Fruit fly (Drosophila melanogaster) whole organism, embryonic: ENCODE measurements around the gene mmd.

Source experiments
- Awh ChIP-seq: fragments of 200-800 bp; sonication (Bioruptor generic); IDR thresholded peaks from 2 replicates; pipeline ENCODE4, ENCODE4 v1.3.6; 2022; ENCODE audit warnings: missing biosample characterization, missing genetic modification characterization
- BEAF-32 ChIP-seq: fragments of 200-800 bp; sonication (Bioruptor generic); optimal IDR thresholded peaks from 3 replicates; lab custom pipeline; 2017; ENCODE audit warnings: missing biosample characterization, missing genetic modification characterization, mild to moderate bottlenecking, moderate library complexity, missing genetic modification reagents
- Bteb2 ChIP-seq: fragments of 200-800 bp; sonication (Bioruptor generic); optimal IDR thresholded peaks from 2 replicates; lab custom pipeline; 2016; ENCODE audit warnings: missing biosample characterization, missing genetic modification characterization
- CG10979 ChIP-seq: fragments of 200-800 bp; sonication (Bioruptor generic); optimal IDR thresholded peaks from 2 replicates; lab custom pipeline; 2018; ENCODE audit warnings: missing biosample characterization, mild to moderate bottlenecking, missing genetic modification characterization, moderate library complexity
- CG13296 ChIP-seq: fragments of 200-800 bp; sonication (Bioruptor generic); optimal IDR thresholded peaks from 3 replicates; lab custom pipeline; 2018; ENCODE audit warnings: missing biosample characterization, mild to moderate bottlenecking, missing genetic modification characterization
- CG15073 ChIP-seq: fragments of 200-800 bp; sonication (Bioruptor generic); optimal IDR thresholded peaks from 2 replicates; lab custom pipeline; 2016; ENCODE audit warnings: missing biosample characterization, missing genetic modification characterization
- CG16815 ChIP-seq: fragments of 200-800 bp; sonication (Bioruptor generic); optimal IDR thresholded peaks from 3 replicates; lab custom pipeline; 2017; ENCODE audit warnings: missing biosample characterization, mild to moderate bottlenecking, missing genetic modification characterization
- CG17359 ChIP-seq: fragments of 200-800 bp; sonication (Bioruptor generic); optimal IDR thresholded peaks from 3 replicates; lab custom pipeline; 2018; ENCODE audit warnings: missing biosample characterization, mild to moderate bottlenecking, missing genetic modification characterization, moderate library complexity
- CG1792 ChIP-seq: fragments of 200-800 bp; sonication (Bioruptor generic); optimal IDR thresholded peaks from 2 replicates; lab custom pipeline; 2016; ENCODE audit warnings: missing biosample characterization, missing genetic modification characterization
- CG18262 ChIP-seq: fragments of 200-800 bp; optimal IDR thresholded peaks from 3 replicates; lab custom pipeline; 2019; ENCODE audit warnings: missing biosample characterization, mild to moderate bottlenecking, missing genetic modification characterization, moderate library complexity
- CG2116 ChIP-seq: fragments of 200-800 bp; sonication (Bioruptor generic); optimal IDR thresholded peaks from 3 replicates; lab custom pipeline; 2018; ENCODE audit warnings: missing biosample characterization, mild to moderate bottlenecking, missing genetic modification characterization
- CG30020 ChIP-seq: fragments of 200-800 bp; optimal IDR thresholded peaks from 2 replicates; lab custom pipeline; 2019; ENCODE audit warnings: missing biosample characterization, mild to moderate bottlenecking, missing genetic modification characterization, moderate library complexity
- CG30431 ChIP-seq: fragments of 200-800 bp; sonication (Bioruptor generic); optimal IDR thresholded peaks from 2 replicates; lab custom pipeline; 2017; ENCODE audit warnings: missing biosample characterization, missing genetic modification characterization
- CG6254 ChIP-seq: fragments of 200-800 bp; sonication (Bioruptor generic); optimal IDR thresholded peaks from 3 replicates; lab custom pipeline; 2017; ENCODE audit warnings: mild to moderate bottlenecking, missing biosample characterization, missing genetic modification reagents, missing genetic modification characterization
- CG6791 ChIP-seq: fragments of 200-800 bp; sonication (Bioruptor generic); IDR thresholded peaks from 3 replicates; pipeline ENCODE4 v1.3.6; 2022; ENCODE audit warnings: missing biosample characterization, missing genetic modification characterization; ENCODE audit not compliant: partially characterized antibody
- CG7271 ChIP-seq: fragments of 200-800 bp; sonication (Bioruptor generic); optimal IDR thresholded peaks from 2 replicates; lab custom pipeline; 2018; ENCODE audit warnings: missing biosample characterization, mild to moderate bottlenecking, missing genetic modification characterization, moderate library complexity
- CG7839 ChIP-seq: fragments of 200-800 bp; sonication (Bioruptor generic); optimal IDR thresholded peaks from 3 replicates; lab custom pipeline; 2018; ENCODE audit warnings: missing biosample characterization, mild to moderate bottlenecking, missing genetic modification characterization, moderate library complexity
- CG8359 ChIP-seq: fragments of 200-800 bp; sonication (Bioruptor generic); optimal IDR thresholded peaks from 2 replicates; lab custom pipeline; 2017; ENCODE audit warnings: missing biosample characterization, mild to moderate bottlenecking, missing genetic modification characterization, borderline replicate concordance
- CG9797 ChIP-seq: fragments of 200-800 bp; sonication (Bioruptor generic); optimal IDR thresholded peaks from 3 replicates; lab custom pipeline; 2018; ENCODE audit warnings: missing biosample characterization, mild to moderate bottlenecking, missing genetic modification characterization
- Dek ChIP-seq: fragments of 200-800 bp; sonication (Bioruptor generic); optimal IDR thresholded peaks from 3 replicates; lab custom pipeline; 2019; ENCODE audit warnings: missing biosample characterization, mild to moderate bottlenecking, missing genetic modification characterization, moderate library complexity
- Dp ChIP-seq: fragments of 200-800 bp; sonication (Bioruptor generic); optimal IDR thresholded peaks from 2 replicates; lab custom pipeline; 2018; ENCODE audit warnings: missing biosample characterization, mild to moderate bottlenecking, missing genetic modification characterization, moderate library complexity
- Dref ChIP-seq: fragments of 200-800 bp; sonication (Bioruptor generic); IDR thresholded peaks from 2 replicates; pipeline ENCODE4 v1.3.6; 2022; ENCODE audit warnings: missing biosample characterization, missing genetic modification characterization
- Lpt ChIP-seq: fragments of >200 bp; optimal IDR thresholded peaks from 2 replicates; lab custom pipeline; 2018; ENCODE audit warnings: missing biosample characterization, missing genetic modification characterization
- MESR4 ChIP-seq: fragments of 200-800 bp; sonication (Bioruptor generic); optimal IDR thresholded peaks from 2 replicates; lab custom pipeline; 2018; ENCODE audit warnings: missing biosample characterization, mild to moderate bottlenecking, missing genetic modification characterization, moderate library complexity
- NC2β ChIP-seq: fragments of 200-800 bp; sonication (Bioruptor generic); optimal IDR thresholded peaks from 2 replicates; lab custom pipeline; 2016; ENCODE audit warnings: missing biosample characterization, missing genetic modification characterization
- Rfx ChIP-seq: fragments of 200-800 bp; sonication (Bioruptor generic); IDR thresholded peaks from 2 replicates; pipeline ENCODE4 v1.3.6; 2022; ENCODE audit warnings: missing biosample characterization, missing genetic modification characterization
- Spps ChIP-seq: fragments of 200-800 bp; sonication (Bioruptor generic); optimal IDR thresholded peaks from 2 replicates; lab custom pipeline; 2018; ENCODE audit warnings: missing biosample characterization, mild to moderate bottlenecking, missing genetic modification characterization
- Vsx1 ChIP-seq: fragments of 200-800 bp; sonication (Bioruptor generic); optimal IDR thresholded peaks from 2 replicates; lab custom pipeline; 2017; ENCODE audit warnings: missing biosample characterization, mild to moderate bottlenecking, missing genetic modification characterization, missing genetic modification reagents
- Xbp1 ChIP-seq: fragments of 200-800 bp; sonication (Bioruptor generic); optimal IDR thresholded peaks from 3 replicates; lab custom pipeline; 2016; ENCODE audit warnings: missing biosample characterization, mild to moderate bottlenecking, missing genetic modification characterization
- Xrp1 ChIP-seq: fragments of 200-800 bp; sonication (Bioruptor generic); IDR thresholded peaks from 2 replicates; pipeline ENCODE4 v1.3.6; 2022; ENCODE audit warnings: missing biosample characterization, missing genetic modification characterization
- amos ChIP-seq: fragments of 200-800 bp; sonication (Bioruptor generic); IDR thresholded peaks from 2 replicates; pipeline ENCODE4 v1.3.6; 2022; ENCODE audit warnings: missing biosample characterization, missing genetic modification characterization; ENCODE audit not compliant: partially characterized antibody
- aop ChIP-seq: fragments of 200-800 bp; sonication (Bioruptor generic); IDR thresholded peaks from 2 replicates; pipeline ENCODE4 v1.3.6; 2022; ENCODE audit warnings: missing biosample characterization, missing genetic modification characterization
- ara ChIP-seq: fragments of 200-800 bp; sonication (Bioruptor generic); IDR thresholded peaks from 2 replicates; pipeline ENCODE4 v1.3.6; 2022; ENCODE audit warnings: missing biosample characterization, missing genetic modification characterization
- ash1 ChIP-seq: fragments of 200-800 bp; sonication (Bioruptor generic); optimal IDR thresholded peaks from 2 replicates; lab custom pipeline; 2018; ENCODE audit warnings: missing biosample characterization, mild to moderate bottlenecking, missing genetic modification characterization
- exex ChIP-seq: fragments of 200-800 bp; sonication (Bioruptor generic); optimal IDR thresholded peaks from 4 replicates; lab custom pipeline; 2018; ENCODE audit warnings: missing biosample characterization, mild to moderate bottlenecking, missing genetic modification characterization, moderate library complexity
- her ChIP-seq: fragments of 200-800 bp; sonication (Bioruptor generic); optimal IDR thresholded peaks from 2 replicates; lab custom pipeline; 2016; ENCODE audit warnings: missing biosample characterization, missing genetic modification characterization
- inv ChIP-seq: fragments of 200-800 bp; sonication (Bioruptor generic); IDR thresholded peaks from 2 replicates; pipeline ENCODE4 v1.3.6; 2022; ENCODE audit warnings: missing biosample characterization, missing genetic modification characterization; ENCODE audit not compliant: partially characterized antibody
- kay ChIP-seq: fragments of 200-800 bp; sonication (Bioruptor generic); optimal IDR thresholded peaks from 2 replicates; lab custom pipeline; 2016; ENCODE audit warnings: missing biosample characterization, missing genetic modification characterization
- mld ChIP-seq: fragments of 200-800 bp; sonication (Bioruptor generic); IDR thresholded peaks from 3 replicates; pipeline ENCODE4 v1.3.6; 2022; ENCODE audit warnings: missing biosample characterization, missing genetic modification characterization; ENCODE audit not compliant: partially characterized antibody
- nerfin-1 ChIP-seq: fragments of 200-800 bp; sonication (Bioruptor generic); optimal IDR thresholded peaks from 3 replicates; lab custom pipeline; 2019; ENCODE audit warnings: missing biosample characterization, mild to moderate bottlenecking, missing genetic modification characterization, moderate library complexity
- p53 ChIP-seq: fragments of 200-800 bp; sonication (Bioruptor generic); optimal IDR thresholded peaks from 2 replicates; lab custom pipeline; 2016; ENCODE audit warnings: missing biosample characterization, missing genetic modification characterization
- peb ChIP-seq: fragments of 200-800 bp; sonication (Bioruptor generic); IDR thresholded peaks from 2 replicates; pipeline ENCODE4 v1.3.6; 2022; ENCODE audit warnings: missing biosample characterization, missing genetic modification characterization
- ro ChIP-seq: fragments of 200-800 bp; sonication (Bioruptor generic); IDR thresholded peaks from 2 replicates; pipeline ENCODE4 v1.3.6; 2022; ENCODE audit warnings: missing biosample characterization, missing genetic modification characterization
- sens ChIP-seq: fragments of 200-800 bp; sonication (Bioruptor generic); peaks from one replicate; lab custom pipeline; 2016; ENCODE audit warnings: missing biosample characterization, missing genetic modification characterization
- sisA ChIP-seq: fragments of 200-800 bp; sonication (Bioruptor generic); IDR thresholded peaks from 2 replicates; pipeline ENCODE4 v1.3.6; 2022; ENCODE audit warnings: missing biosample characterization, missing genetic modification characterization
- slbo ChIP-seq: fragments of 200-800 bp; sonication (Bioruptor generic); IDR thresholded peaks from 2 replicates; pipeline ENCODE4 v1.3.6; 2022; ENCODE audit warnings: missing biosample characterization, missing genetic modification characterization
- sob ChIP-seq: fragments of 200-800 bp; sonication (Bioruptor generic); IDR thresholded peaks from 2 replicates; pipeline ENCODE4 v1.3.6; 2022; ENCODE audit warnings: missing biosample characterization, missing genetic modification characterization
- trem ChIP-seq: fragments of 200-800 bp; optimal IDR thresholded peaks from 3 replicates; lab custom pipeline; 2019; ENCODE audit warnings: missing biosample characterization, mild to moderate bottlenecking, missing genetic modification characterization, moderate library complexity
- wek ChIP-seq: fragments of 200-800 bp; sonication (Bioruptor generic); optimal IDR thresholded peaks from 3 replicates; lab custom pipeline; 2018; ENCODE audit warnings: missing biosample characterization, mild to moderate bottlenecking, missing genetic modification characterization, moderate library complexity

mmd gene

DNA sequence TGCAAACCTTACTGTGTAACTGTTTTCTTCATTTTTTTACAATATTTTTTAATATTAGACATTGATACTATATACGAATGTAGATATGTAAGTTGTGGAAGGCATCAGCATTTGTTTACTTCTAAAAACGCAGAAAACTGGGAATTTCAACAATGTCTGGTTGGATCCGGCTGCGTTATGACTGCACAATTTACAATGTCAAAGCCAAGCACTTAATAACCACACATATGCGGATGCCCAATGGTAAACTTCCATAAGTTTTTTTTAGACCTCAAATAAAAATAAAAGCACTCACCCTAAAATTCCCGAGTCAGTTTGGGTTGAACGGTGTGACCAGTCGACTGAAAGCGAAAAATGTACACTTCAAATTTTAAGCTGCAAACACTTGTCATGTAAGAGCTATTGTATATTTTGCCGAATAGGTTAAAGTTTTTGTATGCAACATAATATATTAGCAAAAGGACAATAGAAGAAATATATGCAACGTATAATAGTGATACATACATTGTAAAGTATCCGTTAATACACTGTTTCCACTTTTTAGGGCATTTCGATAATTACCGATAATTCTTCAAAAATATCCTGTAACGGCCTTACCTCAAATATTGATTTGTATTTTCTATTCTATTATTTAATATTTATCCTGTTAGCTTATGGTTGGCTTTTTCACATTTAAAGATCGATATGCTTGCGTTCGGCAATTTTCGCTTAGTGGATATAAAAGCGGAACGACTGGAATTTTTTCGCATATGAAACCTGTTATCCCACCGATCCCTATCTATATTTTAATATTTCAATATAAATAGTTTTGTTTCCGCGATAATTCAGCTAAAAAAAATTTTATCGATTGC lies 32.6 kb downstream of the mmd start, which contains the start of gene Stim (continued):
- TF ChIP-seq Dp (no peak), Spps (tag; lab: Kevin White, UChicago) (no peak), CG15073 (GFP tag; lab: Kevin White, UChicago) (no peak), CG6791 (GFP tag; lab: Robert Waterston, UW) (no peak), mld (no peak), slbo (no peak), her (GFP tag; lab: Kevin White, UChicago) (peak; percentile 79), BEAF-32 (GFP tag; lab: Kevin White, UChicago) (peak; percentile 30), nerfin-1 (tag; lab: Kevin White, UChicago) (peak; percentile 20), trem (tag; lab: Kevin White, UChicago) (no peak), sens (peak; percentile 1), Dek (tag; lab: Kevin White, UChicago) (no peak), CG8359 (GFP tag; lab: Kevin White, UChicago) (no peak), ash1 (GFP tag; lab: Kevin White, UChicago) (no peak), CG16815 (GFP tag; lab: Kevin White, UChicago) (no peak), amos (GFP tag; lab: Robert Waterston, UW) (no peak), NC2β (GFP tag; lab: Kevin White, UChicago) (no peak), wek (GFP tag; lab: Kevin White, UChicago) (no peak), aop (GFP tag; lab: Robert Waterston, UW) (no peak), ara (GFP tag; lab: Robert Waterston, UW) (no peak), CG7839 (tag; lab: Kevin White, UChicago) (no peak), inv (no peak), sisA (GFP tag; lab: Robert Waterston, UW) (no peak), CG30431 (no peak), Rfx (no peak), ro (GFP tag; lab: Robert Waterston, UW) (no peak), MESR4 (GFP tag; lab: Kevin White, UChicago) (peak; percentile 58), CG6254 (GFP tag; lab: Kevin White, UChicago) (no peak), Vsx1 (GFP tag; lab: Kevin White, UChicago) (no peak), CG1792 (GFP tag; lab: Kevin White, UChicago) (no peak), CG7271 (tag; lab: Kevin White, UChicago) (no peak), p53 (GFP tag; lab: Kevin White, UChicago) (no peak), CG18262 (no peak), Dref (GFP tag; lab: Robert Waterston, UW) (peak; percentile 41; the same call in 1 of the 2 replicates), Lpt (no peak), CG17359 (tag; lab: Kevin White, UChicago) (no peak), CG9797 (GFP tag; lab: Kevin White, UChicago) (peak; percentile 17), Xbp1 (no peak), CG10979 (tag; lab: Kevin White, UChicago) (peak; percentile 0), Xrp1 (GFP tag; lab: Robert Waterston, UW) (no peak), kay (no peak), exex (no peak), CG30020 (tag; lab: Kevin White, UChicago) (peak; percentile 95), sob (GFP tag; lab: Robert Waterston, UW) (no peak), Awh (GFP tag; lab: Robert Waterston, UW) (no peak), CG13296 (GFP tag; lab: Kevin White, UChicago) (no peak), CG2116 (GFP tag; lab: Kevin White, UChicago) (no peak), Bteb2 (no peak), peb (GFP tag; lab: Robert Waterston, UW) (no peak)
